Worm (Caenorhabditis elegans): ENCODE results near the gene glr-7.

The glr-7 gene

ce11 chrX:2430317-2430716, 10.6 kb upstream of the glr-7 start:
- TF ChIP-seq ceh-90 (tag; optimal IDR thresholded peaks at IDR 0.05) (no peak), fkh-4 (tag; optimal IDR thresholded peaks at IDR 0.05; ENCODE audit: borderline replicate concordance) (no peak), lin-35 (GFP tag; optimal IDR thresholded peaks at IDR 0.05) (no peak), zag-1 (tag; optimal IDR thresholded peaks at IDR 0.05) (no peak), F16B12.6 (tag; optimal IDR thresholded peaks at IDR 0.05) (no peak), egl-27 (tag; optimal IDR thresholded peaks at IDR 0.05) (no peak), snpc-4 (tag; optimal IDR thresholded peaks at IDR 0.05) (no peak), efl-1 (optimal IDR thresholded peaks at IDR 0.05) (no peak), efl-1 (GFP tag; optimal IDR thresholded peaks at IDR 0.05 in 1 of 2) (no peak), elt-3 (tag; optimal IDR thresholded peaks at IDR 0.05) (no peak), sox-4 (tag; optimal IDR thresholded peaks at IDR 0.05) (no peak), grh-1 (GFP tag; IDR thresholded peaks at IDR 0.05) (no peak), irx-1 (tag; optimal IDR thresholded peaks at IDR 0.05) (no peak), fkh-8 (tag; optimal IDR thresholded peaks at IDR 0.05) (no peak), C34B4.2 (tag; optimal IDR thresholded peaks at IDR 0.05) (no peak), nhr-19 (GFP tag; conservative IDR thresholded peaks at IDR 0.05) (no peak), skn-1 (tag; optimal IDR thresholded peaks at IDR 0.05) (no peak), pax-3 (tag; optimal IDR thresholded peaks at IDR 0.05) (no peak)

DNA sequence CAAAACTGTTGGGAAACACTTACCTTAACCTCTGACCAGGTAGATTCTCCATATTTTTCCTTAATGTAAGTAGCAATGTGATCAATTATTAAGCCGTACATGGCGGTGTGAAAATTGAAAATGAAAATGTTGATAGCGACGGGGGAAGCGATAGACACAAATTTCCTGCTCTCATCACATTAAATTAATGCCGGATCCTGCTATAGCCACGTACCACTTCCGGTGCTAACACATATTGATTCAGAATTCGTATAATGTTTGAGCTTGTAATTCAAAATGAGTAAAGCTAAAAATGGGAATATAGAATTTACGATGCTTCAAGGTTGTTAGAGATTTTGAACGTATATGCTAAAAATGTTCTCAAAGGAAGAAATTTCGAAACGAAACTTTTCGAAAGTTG, 7.7 kb upstream of the glr-7 start, which contains the start of gene gcy-31:
gcy-31 (minus strand) TSS at position 101 of the 400 bp plus-strand sequence.
- TF ChIP-seq nhr-28 (tag; optimal IDR thresholded peaks at IDR 0.05) (no peak), egl-13 (tag; optimal IDR thresholded peaks at IDR 0.05) (peak; percentile 25), aha-1 (tag; optimal IDR thresholded peaks at IDR 0.05) (no peak)

ce11 chrX:2426932-2427331, 7.3 kb upstream of the glr-7 start:
- TF ChIP-seq pax-3 (tag; optimal IDR thresholded peaks at IDR 0.05) (no peak), tbx-2 (tag; optimal IDR thresholded peaks at IDR 0.05) (no peak), nhr-85 (tag) (no peak), pqm-1 (tag; optimal IDR thresholded peaks at IDR 0.05) (no peak), unc-130 (tag; optimal IDR thresholded peaks at IDR 0.05) (no peak), nhr-90 (tag; optimal IDR thresholded peaks at IDR 0.05; ENCODE audit: poor library complexity) (no peak), lin-39 (tag; optimal IDR thresholded peaks at IDR 0.05) (no peak), ztf-11 (tag; optimal IDR thresholded peaks at IDR 0.05) (no peak), ceh-63 (GFP tag; optimal IDR thresholded peaks at IDR 0.05) (no peak), efl-1 (optimal IDR thresholded peaks at IDR 0.05) (no peak), efl-1 (GFP tag; optimal IDR thresholded peaks at IDR 0.05 in 1 of 2) (no peak), ceh-82 (tag; optimal IDR thresholded peaks at IDR 0.05) (no peak), dsc-1 (tag; optimal IDR thresholded peaks at IDR 0.05) (no peak), tlp-1 (tag; optimal IDR thresholded peaks at IDR 0.05) (no peak), F16B12.6 (tag; optimal IDR thresholded peaks at IDR 0.05) (no peak), lin-14 (GFP tag; optimal IDR thresholded peaks at IDR 0.05) (no peak), mdl-1 (tag; optimal IDR thresholded peaks at IDR 0.05) (no peak), skn-1 (tag; optimal IDR thresholded peaks at IDR 0.05) (no peak), lin-15B (tag; optimal IDR thresholded peaks at IDR 0.05) (no peak), zip-4 (GFP tag; optimal IDR thresholded peaks at IDR 0.05) (no peak)

- TF ChIP-seq nhr-90 (tag; optimal IDR thresholded peaks at IDR 0.05; ENCODE audit: poor library complexity) (no peak), ceh-88 (GFP tag; IDR thresholded peaks at IDR 0.05) (no peak), ceh-63 (GFP tag; optimal IDR thresholded peaks at IDR 0.05) (no peak), nhr-85 (tag) (peak; percentile 22), blmp-1 (tag; optimal IDR thresholded peaks at IDR 0.05) (peak; percentile 27)
Observed at ce11 chrX:2425284-2425683, 5.6 kb upstream of the glr-7 start.

Measured in whole organism, L1 larva.